Worm (Caenorhabditis elegans) whole organism, L3 larva: ENCODE results near the gene srg-48.
A peak's percentile ranks its signal among the peaks of the same experiment; 100 is the strongest.

Source experiments
- R02D3.7 ChIP-seq: fragments of 150-350 bp; optimal IDR thresholded peaks from 2 replicates; lab custom pipeline; 2014; ENCODE audit warnings: missing biosample characterization, missing genetic modification characterization
- ZK546.5 ChIP-seq: sonication (generic microtip); optimal IDR thresholded peaks from 2 replicates; lab custom pipeline; 2017; ENCODE audit warnings: missing biosample characterization, missing genetic modification characterization
- ama-1 ChIP-seq: fragments of 150-350 bp; optimal IDR thresholded peaks from 2 replicates; lab custom pipeline; 2018
- ceh-28 ChIP-seq: fragments of 150-350 bp; optimal IDR thresholded peaks from 2 replicates; lab custom pipeline; 2014; ENCODE audit warnings: missing biosample characterization, missing genetic modification reagents, missing genetic modification characterization
- ceh-82 ChIP-seq: fragments of 150-350 bp; optimal IDR thresholded peaks from 2 replicates; lab custom pipeline; 2014; ENCODE audit warnings: missing biosample characterization, missing genetic modification characterization
- ceh-9 ChIP-seq: sonication (generic microtip); optimal IDR thresholded peaks from 2 replicates; lab custom pipeline; 2018; ENCODE audit warnings: missing biosample characterization, missing genetic modification characterization
- egl-27 ChIP-seq: sonication (generic microtip); optimal IDR thresholded peaks from 4 replicates; lab custom pipeline; 2017; ENCODE audit warnings: missing biosample characterization, missing genetic modification reagents, missing genetic modification characterization
- egl-5 ChIP-seq: fragments of 150-350 bp; optimal IDR thresholded peaks from 2 replicates; lab custom pipeline; 2017; ENCODE audit warnings: missing biosample characterization, missing genetic modification reagents, missing genetic modification characterization, inconsistent platforms
- elt-1 ChIP-seq: fragments of 150-350 bp; optimal IDR thresholded peaks from 2 replicates; lab custom pipeline; 2014; ENCODE audit warnings: missing biosample characterization, missing genetic modification characterization
- elt-2 ChIP-seq: sonication (generic microtip); optimal IDR thresholded peaks from 2 replicates; lab custom pipeline; 2016; ENCODE audit warnings: missing genetic modification reagents, mild to moderate bottlenecking, missing genetic modification characterization, missing compliant biosample characterization
- fkh-10 ChIP-seq: sonication (generic microtip); optimal IDR thresholded peaks from 2 replicates; lab custom pipeline; 2017; ENCODE audit warnings: missing biosample characterization, missing genetic modification reagents, missing genetic modification characterization
- fkh-2 ChIP-seq: fragments of 150-350 bp; optimal IDR thresholded peaks from 2 replicates; lab custom pipeline; 2014; ENCODE audit warnings: missing biosample characterization, missing genetic modification reagents, missing genetic modification characterization
- fos-1 ChIP-seq: fragments of 150-350 bp; optimal IDR thresholded peaks from 2 replicates; lab custom pipeline; 2014; ENCODE audit warnings: missing biosample characterization, missing genetic modification characterization
- hmg-11 ChIP-seq: sonication (generic microtip); optimal IDR thresholded peaks from 2 replicates; lab custom pipeline; 2016; ENCODE audit warnings: missing genetic modification characterization, missing compliant biosample characterization
- jun-1 ChIP-seq: fragments of 150-350 bp; optimal IDR thresholded peaks from 2 replicates; lab custom pipeline; 2014; ENCODE audit warnings: missing biosample characterization, missing genetic modification reagents, missing genetic modification characterization
- lin-15B ChIP-seq: fragments of 150-350 bp; optimal IDR thresholded peaks from 2 replicates; lab custom pipeline; 2014; ENCODE audit warnings: missing biosample characterization, missing genetic modification characterization
- lin-39 ChIP-seq: fragments of 150-350 bp; optimal IDR thresholded peaks from 2 replicates; lab custom pipeline; 2018; ENCODE audit warnings: missing biosample characterization, missing genetic modification reagents, missing genetic modification characterization
- lsy-12 ChIP-seq: sonication (generic microtip); optimal IDR thresholded peaks from 2 replicates; lab custom pipeline; 2016; ENCODE audit warnings: mild to moderate bottlenecking, missing genetic modification characterization, missing compliant biosample characterization
- mml-1 ChIP-seq: fragments of 150-350 bp; sonication (generic microtip); optimal IDR thresholded peaks from 3 replicates; lab custom pipeline; 2014; ENCODE audit warnings: missing biosample characterization, missing genetic modification characterization
- nfya-1 ChIP-seq: sonication (generic microtip); optimal IDR thresholded peaks from 2 replicates; lab custom pipeline; 2017; ENCODE audit warnings: missing genetic modification characterization, mild to moderate bottlenecking, missing compliant biosample characterization, antibody characterized with exemption, moderate library complexity; ENCODE audit not compliant: insufficient read depth
- nhr-11 ChIP-seq: fragments of 150-350 bp; optimal IDR thresholded peaks from 2 replicates; lab custom pipeline; 2014; ENCODE audit warnings: missing biosample characterization, missing genetic modification characterization
- nhr-12 ChIP-seq: fragments of 150-350 bp; optimal IDR thresholded peaks from 2 replicates; lab custom pipeline; 2014; ENCODE audit warnings: missing biosample characterization, missing genetic modification characterization
- nhr-23 ChIP-seq: fragments of 150-350 bp; optimal IDR thresholded peaks from 2 replicates; lab custom pipeline; 2014; ENCODE audit warnings: missing biosample characterization, missing genetic modification reagents, missing genetic modification characterization
- nhr-237 ChIP-seq: fragments of 150-350 bp; optimal IDR thresholded peaks from 2 replicates; lab custom pipeline; 2014; ENCODE audit warnings: missing biosample characterization, missing genetic modification characterization
- nhr-25 ChIP-seq: sonication (generic microtip); optimal IDR thresholded peaks from 2 replicates; lab custom pipeline; 2017; ENCODE audit warnings: missing biosample characterization, missing genetic modification characterization
- nhr-28 ChIP-seq: fragments of 150-350 bp; optimal IDR thresholded peaks from 2 replicates; lab custom pipeline; 2014; ENCODE audit warnings: missing biosample characterization, missing genetic modification characterization
- nhr-43 ChIP-seq: sonication (generic microtip); optimal IDR thresholded peaks from 2 replicates; lab custom pipeline; 2016; ENCODE audit warnings: mild to moderate bottlenecking, missing genetic modification characterization, missing compliant biosample characterization; ENCODE audit not compliant: poor library complexity, severe bottlenecking
- nhr-67 ChIP-seq: fragments of 150-350 bp; optimal IDR thresholded peaks from 2 replicates; lab custom pipeline; 2014; ENCODE audit warnings: missing biosample characterization, missing genetic modification characterization
- nhr-77 ChIP-seq: fragments of 150-350 bp; optimal IDR thresholded peaks from 2 replicates; lab custom pipeline; 2014; ENCODE audit warnings: missing biosample characterization, missing genetic modification characterization
- pha-4 ChIP-seq: fragments of 150-350 bp; optimal IDR thresholded peaks from 2 replicates; lab custom pipeline; 2014; ENCODE audit warnings: missing biosample characterization, missing genetic modification reagents, missing genetic modification characterization
- pqm-1 ChIP-seq: fragments of 150-350 bp; optimal IDR thresholded peaks from 2 replicates; lab custom pipeline; 2017; ENCODE audit warnings: missing biosample characterization, missing genetic modification characterization, inconsistent platforms
- skn-1 ChIP-seq: fragments of 150-350 bp; optimal IDR thresholded peaks from 2 replicates; lab custom pipeline; 2014; ENCODE audit warnings: missing biosample characterization, missing genetic modification characterization
- snpc-4 ChIP-seq: fragments of 150-350 bp; optimal IDR thresholded peaks from 2 replicates; lab custom pipeline; 2014; ENCODE audit warnings: missing biosample characterization, missing genetic modification characterization
- tbx-2 ChIP-seq: sonication (generic microtip); optimal IDR thresholded peaks from 2 replicates; lab custom pipeline; 2016; ENCODE audit warnings: mild to moderate bottlenecking, missing genetic modification characterization, missing compliant biosample characterization
- unc-39 ChIP-seq: sonication (generic microtip); optimal IDR thresholded peaks from 4 replicates; lab custom pipeline; 2017; ENCODE audit warnings: missing biosample characterization, missing genetic modification characterization
- unc-62 ChIP-seq: fragments of 150-350 bp; sonication (generic microtip); optimal IDR thresholded peaks from 4 replicates; lab custom pipeline; 2014; ENCODE audit warnings: missing biosample characterization, missing genetic modification reagents, missing genetic modification characterization
- ztf-11 ChIP-seq: fragments of 150-350 bp; optimal IDR thresholded peaks from 2 replicates; lab custom pipeline; 2014; ENCODE audit warnings: missing biosample characterization, missing genetic modification characterization
- ztf-4 ChIP-seq: fragments of 150-350 bp; optimal IDR thresholded peaks from 2 replicates; lab custom pipeline; 2014; ENCODE audit warnings: missing biosample characterization, missing genetic modification characterization

Gene srg-48

ce11 chrIV:7039476-7040261, 32.5 kb upstream of the srg-48 start, which contains the start of the genes cogc-2 and klp-18:
cogc-2 (minus strand) TSS chrIV:7039580.
klp-18 (plus strand) TSS chrIV:7040211.
- TF ChIP-seq snpc-4 (tag; lab: Kevin White, UChicago) = peak; percentile 83
- TF ChIP-seq nhr-25 = peak; percentile 80
- TF ChIP-seq nfya-1 (tag; lab: Kevin White, UChicago) = peak; percentile 88
- TF ChIP-seq lin-15B = peak; percentile 89
- TF ChIP-seq elt-2 (tag; lab: Kevin White, UChicago) = peak; percentile 47
- TF ChIP-seq lin-39 (tag; lab: Kevin White, UChicago) = peak; percentile 32
- no peak for TF ChIP-seq unc-62 (GFP tag; lab: Kevin White, UChicago)
- peak; percentile 91 for TF ChIP-seq hmg-11 (tag; lab: Kevin White, UChicago)
- peak; percentile 79 for TF ChIP-seq nhr-43 (tag; lab: Kevin White, UChicago)
- TF ChIP-seq ceh-28 (tag; lab: Kevin White, UChicago) = peak; percentile 39
- TF ChIP-seq mml-1 (tag; lab: Kevin White, UChicago) = no peak
- TF ChIP-seq pha-4 (tag; lab: Kevin White, UChicago) = peak; percentile 93
- peak; percentile 30 for TF ChIP-seq tbx-2 (tag; lab: Kevin White, UChicago)
- TF ChIP-seq nhr-77 = no peak
- no peak for TF ChIP-seq fkh-2 (tag; lab: Kevin White, UChicago)
- peak; percentile 38 for TF ChIP-seq fkh-10 (GFP tag; lab: Kevin White, UChicago)
- TF ChIP-seq nhr-28 (tag; lab: Kevin White, UChicago) = no peak
- TF ChIP-seq pqm-1 (tag; lab: Kevin White, UChicago) = peak; percentile 36
- peak; percentile 85 for TF ChIP-seq nhr-23 (tag; lab: Kevin White, UChicago)
- peak; percentile 30 for TF ChIP-seq ceh-82 (tag; lab: Kevin White, UChicago)
- no peak for TF ChIP-seq ceh-9
- peak; percentile 79 for TF ChIP-seq egl-5 (tag; lab: Kevin White, UChicago)
- no peak for TF ChIP-seq nhr-12
- peak; percentile 58 for TF ChIP-seq R02D3.7 (tag; lab: Kevin White, UChicago)
- no peak for TF ChIP-seq elt-1 (tag; lab: Kevin White, UChicago)
- peak; percentile 68 for TF ChIP-seq lsy-12 (tag; lab: Kevin White, UChicago)
- peak; percentile 87 for TF ChIP-seq skn-1 (tag; lab: Kevin White, UChicago)
- no peak for TF ChIP-seq ztf-11
- peak; percentile 27 for TF ChIP-seq jun-1 (tag; lab: Kevin White, UChicago)

- TF ChIP-seq nhr-67 (tag; lab: Kevin White, UChicago) = no peak
- TF ChIP-seq ama-1 (lab: Kevin White, UChicago) = no peak
- TF ChIP-seq unc-39 = no peak
- TF ChIP-seq nhr-25 = no peak
- TF ChIP-seq lsy-12 (tag; lab: Kevin White, UChicago) = no peak
- TF ChIP-seq ceh-9 = no peak
- no peak for TF ChIP-seq egl-27 (tag; lab: Kevin White, UChicago)
- no peak for TF ChIP-seq nfya-1 (tag; lab: Kevin White, UChicago)
- TF ChIP-seq pha-4 (tag; lab: Kevin White, UChicago) = no peak
Observed at ce11 chrIV:7043430-7043829, 28.8 kb upstream of the srg-48 start.

ce11 chrIV:7044552-7045139, 27.6 kb upstream of the srg-48 start, which contains the start of gene tin-9.1:
tin-9.1 (minus strand) TSS chrIV:7044602.
- TF ChIP-seq nhr-11 (tag; lab: Kevin White, UChicago) (no peak), nfya-1 (tag; lab: Kevin White, UChicago) (peak; percentile 84), snpc-4 (tag; lab: Kevin White, UChicago) (peak; percentile 88), lin-15B (peak; percentile 76), nhr-237 (tag; lab: Kevin White, UChicago) (no peak), elt-1 (tag; lab: Kevin White, UChicago) (peak; percentile 19), fos-1 (no peak), hmg-11 (tag; lab: Kevin White, UChicago) (peak; percentile 40), ztf-4 (tag; lab: Kevin White, UChicago) (no peak), ZK546.5 (tag; lab: Kevin White, UChicago) (no peak), unc-62 (GFP tag; lab: Kevin White, UChicago) (no peak), nhr-43 (tag; lab: Kevin White, UChicago) (peak; percentile 35), elt-2 (tag; lab: Kevin White, UChicago) (peak; percentile 34), R02D3.7 (tag; lab: Kevin White, UChicago) (peak; percentile 2), lsy-12 (tag; lab: Kevin White, UChicago) (no peak), pha-4 (tag; lab: Kevin White, UChicago) (peak; percentile 89), jun-1 (tag; lab: Kevin White, UChicago) (peak; percentile 47), nhr-25 (peak; percentile 55), ceh-28 (tag; lab: Kevin White, UChicago) (peak; percentile 35), tbx-2 (tag; lab: Kevin White, UChicago) (peak; percentile 35), pqm-1 (tag; lab: Kevin White, UChicago) (peak; percentile 11), nhr-23 (tag; lab: Kevin White, UChicago) (peak; percentile 80)
- TF ChIP-seq, all 47 proteins: peak for 15
